Fruit fly (Drosophila melanogaster): ENCODE data around the gene prage.

The prage gene

dm6 chrX:1889926-1890325 lies 116.4 kb downstream of the prage start, which contains the start of the genes trr and mRpL16 (continued):
- TF ChIP-seq crp (GFP tag; optimal IDR thresholded peaks at IDR 0.05), result peak in 1 of 2 experiments; percentile 24
- no peak for TF ChIP-seq disco-r (GFP tag; optimal IDR thresholded peaks at IDR 0.05)
- TF ChIP-seq fd3F (GFP tag; optimal IDR thresholded peaks at IDR 0.05), result peak; percentile 1
- peak; percentile 100 for TF ChIP-seq CG17802 (tag; optimal IDR thresholded peaks at IDR 0.05)
- no peak for TF ChIP-seq gcm2 (GFP tag; optimal IDR thresholded peaks at IDR 0.05)
- peak; percentile 60 for TF ChIP-seq CG9727 (GFP tag; optimal IDR thresholded peaks at IDR 0.05)
- no peak for TF ChIP-seq CG7745 (tag; optimal IDR thresholded peaks at IDR 0.05)
- no peak for TF ChIP-seq CG1602 (GFP tag; optimal IDR thresholded peaks at IDR 0.05)
- TF ChIP-seq lola (GFP tag; optimal IDR thresholded peaks at IDR 0.05), result peak in 1 of 3 experiments; percentile 40
- TF ChIP-seq CG1832 (GFP tag; optimal IDR thresholded peaks at IDR 0.05), result no peak
- no peak for TF ChIP-seq ATbp (GFP tag; optimal IDR thresholded peaks at IDR 0.05)
- TF ChIP-seq CG30403 (GFP tag; optimal IDR thresholded peaks at IDR 0.05), result peak; percentile 18
- TF ChIP-seq CG12769 (tag; optimal IDR thresholded peaks at IDR 0.05), result no peak
- no peak for TF ChIP-seq Atf6 (GFP tag; IDR thresholded peaks at IDR 0.05)
- no peak for TF ChIP-seq fd102C (GFP tag; optimal IDR thresholded peaks at IDR 0.05)
- TF ChIP-seq cwo (GFP tag; optimal IDR thresholded peaks at IDR 0.05), result no peak
- TF ChIP-seq CG32767 (GFP tag; IDR thresholded peaks at IDR 0.05), result no peak
- TF ChIP-seq Lhr (GFP tag; optimal IDR thresholded peaks at IDR 0.05), result no peak
- TF ChIP-seq Dp (GFP tag; optimal IDR thresholded peaks at IDR 0.05), result peak; percentile 40
- no peak for TF ChIP-seq D (optimal IDR thresholded peaks at IDR 0.05)
- no peak for TF ChIP-seq D (GFP tag; optimal IDR thresholded peaks at IDR 0.05)
- TF ChIP-seq CG11696 (GFP tag; IDR thresholded peaks at IDR 0.05), result no peak
- peak; percentile 72 for TF ChIP-seq CG12391 (tag; optimal IDR thresholded peaks at IDR 0.05)
- 0 out of 3 replicates have a peak, but pooled peaks have one; percentile 37 for TF ChIP-seq CG34224 (GFP tag; IDR thresholded peaks at IDR 0.05; ENCODE audit: partially characterized antibody)
- peak; percentile 52 for TF ChIP-seq CG13424 (tag; optimal IDR thresholded peaks at IDR 0.05)
- no peak for TF ChIP-seq CG15601 (tag; optimal IDR thresholded peaks at IDR 0.05)
- peak; percentile 93 for TF ChIP-seq CG2116 (GFP tag; optimal IDR thresholded peaks at IDR 0.05)
- TF ChIP-seq wek (GFP tag; optimal IDR thresholded peaks at IDR 0.05), result no peak
- TF ChIP-seq al (GFP tag; IDR thresholded peaks at IDR 0.05), result no peak; the same call in 1 of the 2 replicates
- TF ChIP-seq Myb (GFP tag; optimal IDR thresholded peaks at IDR 0.05), result peak; percentile 18
- peak; percentile 31 for TF ChIP-seq tx (GFP tag; optimal IDR thresholded peaks at IDR 0.05)
- TF ChIP-seq Stat92E (GFP tag; optimal IDR thresholded peaks at IDR 0.05), result no peak
- TF ChIP-seq Fer2 (tag; optimal IDR thresholded peaks at IDR 0.05), result no peak
- no peak for TF ChIP-seq CG1647 (GFP tag; optimal IDR thresholded peaks at IDR 0.05)
- TF ChIP-seq H15 (GFP tag; IDR thresholded peaks at IDR 0.05), result no peak
- peak; percentile 80 for TF ChIP-seq CG16813 (GFP tag; IDR thresholded peaks at IDR 0.05; ENCODE audit: partially characterized antibody)
- TF ChIP-seq vvl (GFP tag; IDR thresholded peaks at IDR 0.05), result peak; percentile 57
- no peak for TF ChIP-seq Elba2 (GFP tag; optimal IDR thresholded peaks at IDR 0.05)
- no peak for TF ChIP-seq ap (GFP tag; IDR thresholded peaks at IDR 0.05)
- TF ChIP-seq CG7987 (GFP tag; optimal IDR thresholded peaks at IDR 0.05), result no peak
- TF ChIP-seq sug (tag; optimal IDR thresholded peaks at IDR 0.05), result peak; percentile 64
- TF ChIP-seq HLHmδ (GFP tag; optimal IDR thresholded peaks at IDR 0.05), result no peak
- no peak for TF ChIP-seq ems (GFP tag; optimal IDR thresholded peaks at IDR 0.05)
- TF ChIP-seq CG3281 (GFP tag; optimal IDR thresholded peaks at IDR 0.05), result no peak
- no peak for TF ChIP-seq GATAe (GFP tag; conservative IDR thresholded peaks at IDR 0.05)
- TF ChIP-seq nmo (GFP tag; optimal IDR thresholded peaks at IDR 0.05), result peak; percentile 75
- TF ChIP-seq sens (GFP tag), result peak; percentile 86
- TF ChIP-seq CG10209 (GFP tag; optimal IDR thresholded peaks at IDR 0.05), result no peak
- no peak for TF ChIP-seq emc (GFP tag; optimal IDR thresholded peaks at IDR 0.05)
- TF ChIP-seq tna (GFP tag; IDR thresholded peaks at IDR 0.05; ENCODE audit: partially characterized antibody), result no peak

Data from whole organism, embryonic.